Fruit fly (Drosophila melanogaster) whole organism, embryonic: Measurements from ENCODE around the gene Ac3.
A peak's percentile ranks its signal among the peaks of the same experiment; 100 is the strongest.

Experiments used
- Abd-B ChIP-seq: fragments of 200-800 bp; sonication (Bioruptor generic); optimal IDR thresholded peaks from 2 replicates; lab custom pipeline; 2018; ENCODE audit warnings: missing biosample characterization, mild to moderate bottlenecking, missing genetic modification characterization, moderate library complexity
- Antp ChIP-seq: fragments of 200-800 bp; sonication (Bioruptor generic); optimal IDR thresholded peaks from 3 replicates; lab custom pipeline; 2016; ENCODE audit warnings: missing biosample characterization, missing genetic modification characterization
- B-H2 ChIP-seq: fragments of 200-800 bp; sonication (Bioruptor generic); optimal IDR thresholded peaks from 2 replicates; lab custom pipeline; 2018; ENCODE audit warnings: missing biosample characterization, mild to moderate bottlenecking, missing genetic modification characterization
- CG10209 ChIP-seq: fragments of 200-800 bp; sonication (Bioruptor generic); optimal IDR thresholded peaks from 3 replicates; lab custom pipeline; 2017; ENCODE audit warnings: missing biosample characterization, mild to moderate bottlenecking, missing genetic modification characterization, missing genetic modification reagents
- CG12391 ChIP-seq: fragments of 200-800 bp; sonication (Bioruptor generic); optimal IDR thresholded peaks from 3 replicates; lab custom pipeline; 2018; ENCODE audit warnings: missing biosample characterization, mild to moderate bottlenecking, missing genetic modification characterization, moderate library complexity
- CG12744 ChIP-seq: fragments of 200-800 bp; sonication (Bioruptor generic); optimal IDR thresholded peaks from 2 replicates; lab custom pipeline; 2016; ENCODE audit warnings: missing biosample characterization, missing genetic modification characterization
- CG14014 ChIP-seq: fragments of 200-800 bp; sonication (Bioruptor generic); IDR thresholded peaks from 2 replicates; pipeline ENCODE4 v1.3.6; 2022; ENCODE audit warnings: missing biosample characterization, missing genetic modification characterization
- CG14710 ChIP-seq: fragments of 200-800 bp; sonication (Bioruptor generic); optimal IDR thresholded peaks from 3 replicates; lab custom pipeline; 2019; ENCODE audit warnings: missing biosample characterization, mild to moderate bottlenecking, missing genetic modification characterization, moderate library complexity
- CG15073 ChIP-seq: fragments of 200-800 bp; sonication (Bioruptor generic); optimal IDR thresholded peaks from 2 replicates; lab custom pipeline; 2016; ENCODE audit warnings: missing biosample characterization, missing genetic modification characterization
- CG16815 ChIP-seq: fragments of 200-800 bp; sonication (Bioruptor generic); optimal IDR thresholded peaks from 3 replicates; lab custom pipeline; 2017; ENCODE audit warnings: missing biosample characterization, mild to moderate bottlenecking, missing genetic modification characterization
- CG17568 ChIP-seq: fragments of 200-800 bp; sonication (Bioruptor generic); optimal IDR thresholded peaks from 2 replicates; lab custom pipeline; 2018; ENCODE audit warnings: missing biosample characterization, mild to moderate bottlenecking, missing genetic modification characterization, moderate library complexity
- CG17912 ChIP-seq: fragments of 200-800 bp; sonication (Bioruptor generic); optimal IDR thresholded peaks from 2 replicates; lab custom pipeline; 2018; ENCODE audit warnings: missing biosample characterization, mild to moderate bottlenecking, missing genetic modification characterization
- CG30020 ChIP-seq: fragments of 200-800 bp; optimal IDR thresholded peaks from 2 replicates; lab custom pipeline; 2019; ENCODE audit warnings: missing biosample characterization, mild to moderate bottlenecking, missing genetic modification characterization, moderate library complexity
- CG3281 ChIP-seq: fragments of 200-800 bp; sonication (Bioruptor generic); optimal IDR thresholded peaks from 3 replicates; lab custom pipeline; 2017; ENCODE audit warnings: missing biosample characterization, mild to moderate bottlenecking, missing genetic modification characterization
- CG6175 ChIP-seq: fragments of 200-800 bp; sonication (Bioruptor generic); IDR thresholded peaks from 3 replicates; pipeline ENCODE4 v1.3.6; 2022; ENCODE audit warnings: missing biosample characterization, missing genetic modification characterization
- CG7271 ChIP-seq: fragments of 200-800 bp; sonication (Bioruptor generic); optimal IDR thresholded peaks from 2 replicates; lab custom pipeline; 2018; ENCODE audit warnings: missing biosample characterization, mild to moderate bottlenecking, missing genetic modification characterization, moderate library complexity
- CG9817 ChIP-seq: fragments of 200-800 bp; sonication (Bioruptor generic); optimal IDR thresholded peaks from 2 replicates; lab custom pipeline; 2018; ENCODE audit warnings: missing biosample characterization, mild to moderate bottlenecking, missing genetic modification characterization, moderate library complexity
- CG9876 ChIP-seq: fragments of 200-800 bp; sonication (Bioruptor generic); optimal IDR thresholded peaks from 2 replicates; lab custom pipeline; 2016; ENCODE audit warnings: missing biosample characterization, missing genetic modification characterization
- CHES-1-like ChIP-seq: fragments of 200-800 bp; sonication (Bioruptor generic); optimal IDR thresholded peaks from 2 replicates; lab custom pipeline; 2016; ENCODE audit warnings: missing biosample characterization, missing genetic modification characterization
- CrebB ChIP-seq: fragments of 200-800 bp; sonication (Bioruptor generic); optimal IDR thresholded peaks from 3 replicates; lab custom pipeline; 2018; ENCODE audit warnings: missing biosample characterization, mild to moderate bottlenecking, missing genetic modification characterization
- Dek ChIP-seq: fragments of 200-800 bp; sonication (Bioruptor generic); optimal IDR thresholded peaks from 3 replicates; lab custom pipeline; 2019; ENCODE audit warnings: missing biosample characterization, mild to moderate bottlenecking, missing genetic modification characterization, moderate library complexity
- E2f1 ChIP-seq: fragments of 200-800 bp; sonication (Bioruptor generic); IDR thresholded peaks from 2 replicates; pipeline ENCODE4 v1.3.6; 2022; ENCODE audit warnings: missing biosample characterization, missing genetic modification characterization
- Elba2 ChIP-seq: fragments of 200-800 bp; sonication (Bioruptor generic); optimal IDR thresholded peaks from 3 replicates; lab custom pipeline; 2016; ENCODE audit warnings: missing biosample characterization, missing genetic modification characterization
- Fer1 ChIP-seq: fragments of 200-800 bp; sonication (Bioruptor generic); optimal IDR thresholded peaks from 2 replicates; lab custom pipeline; 2017; ENCODE audit warnings: missing biosample characterization, mild to moderate bottlenecking, missing genetic modification characterization
- Hr3 ChIP-seq: fragments of 200-800 bp; sonication (Bioruptor generic); optimal IDR thresholded peaks from 3 replicates; lab custom pipeline; 2016; ENCODE audit warnings: missing biosample characterization, missing genetic modification characterization
- Mes4 ChIP-seq: fragments of 200-800 bp; sonication (Bioruptor generic); optimal IDR thresholded peaks from 2 replicates; lab custom pipeline; 2016; ENCODE audit warnings: missing biosample characterization, missing genetic modification characterization
- Scr ChIP-seq: fragments of 200-800 bp; sonication (Bioruptor generic); IDR thresholded peaks from 2 replicates; pipeline ENCODE4 v1.3.6; 2022; ENCODE audit warnings: missing biosample characterization, missing genetic modification characterization; ENCODE audit not compliant: partially characterized antibody
- Sin3A ChIP-seq: fragments of >200 bp; optimal IDR thresholded peaks from 2 replicates; lab custom pipeline; 2018
- aop ChIP-seq: fragments of 200-800 bp; sonication (Bioruptor generic); IDR thresholded peaks from 2 replicates; pipeline ENCODE4 v1.3.6; 2022; ENCODE audit warnings: missing biosample characterization, missing genetic modification characterization
- ap ChIP-seq: fragments of 200-800 bp; sonication (Bioruptor generic); IDR thresholded peaks from 2 replicates; pipeline ENCODE4 v1.3.6; 2022; ENCODE audit warnings: missing biosample characterization, missing genetic modification characterization
- ato ChIP-seq: fragments of 200-800 bp; sonication (Bioruptor generic); IDR thresholded peaks from 2 replicates; pipeline ENCODE4 v1.3.6; 2022; ENCODE audit warnings: missing biosample characterization, missing genetic modification characterization; ENCODE audit not compliant: partially characterized antibody
- cato ChIP-seq: fragments of 200-800 bp; sonication (Bioruptor generic); optimal IDR thresholded peaks from 2 replicates; lab custom pipeline; 2016; ENCODE audit warnings: missing biosample characterization, missing genetic modification characterization, borderline replicate concordance
- crc ChIP-seq: fragments of 200-800 bp; sonication (Bioruptor generic); optimal IDR thresholded peaks from 2 replicates; lab custom pipeline; 2016; ENCODE audit warnings: missing biosample characterization, missing genetic modification characterization
- dan ChIP-seq: fragments of 200-800 bp; sonication (Bioruptor generic); IDR thresholded peaks from 2 replicates; pipeline ENCODE4 v1.3.6; 2022; ENCODE audit warnings: missing biosample characterization, missing genetic modification characterization
- dati ChIP-seq: fragments of 200-800 bp; sonication (Bioruptor generic); IDR thresholded peaks from 2 replicates; pipeline ENCODE4 v1.3.6; 2022; ENCODE audit warnings: missing biosample characterization, missing genetic modification characterization
- dimm ChIP-seq: fragments of 200-800 bp; sonication (Bioruptor generic); IDR thresholded peaks from 2 replicates; pipeline ENCODE4 v1.3.6; 2022; ENCODE audit warnings: missing biosample characterization, missing genetic modification characterization
- fu2 ChIP-seq: fragments of 200-800 bp; sonication (Bioruptor generic); optimal IDR thresholded peaks from 2 replicates; lab custom pipeline; 2016; ENCODE audit warnings: missing biosample characterization, missing genetic modification characterization
- inv ChIP-seq: fragments of 200-800 bp; sonication (Bioruptor generic); IDR thresholded peaks from 2 replicates; pipeline ENCODE4 v1.3.6; 2022; ENCODE audit warnings: missing biosample characterization, missing genetic modification characterization; ENCODE audit not compliant: partially characterized antibody
- lbe ChIP-seq: fragments of 200-800 bp; sonication (Bioruptor generic); optimal IDR thresholded peaks from 2 replicates; lab custom pipeline; 2016; ENCODE audit warnings: missing biosample characterization, mild to moderate bottlenecking, missing genetic modification characterization
- mld ChIP-seq: fragments of 200-800 bp; sonication (Bioruptor generic); IDR thresholded peaks from 3 replicates; pipeline ENCODE4 v1.3.6; 2022; ENCODE audit warnings: missing biosample characterization, missing genetic modification characterization; ENCODE audit not compliant: partially characterized antibody
- odd ChIP-seq: fragments of 200-800 bp; sonication (Bioruptor generic); optimal IDR thresholded peaks from 2 replicates; lab custom pipeline; 2017; ENCODE audit warnings: missing biosample characterization, mild to moderate bottlenecking, missing genetic modification characterization
- onecut ChIP-seq: fragments of 200-800 bp; sonication (Bioruptor generic); IDR thresholded peaks from 2 replicates; pipeline ENCODE4 v1.3.6; 2022; ENCODE audit warnings: missing biosample characterization, missing genetic modification characterization
- repo ChIP-seq: fragments of 200-800 bp; sonication (Bioruptor generic); optimal IDR thresholded peaks from 2 replicates; lab custom pipeline; 2016; ENCODE audit warnings: missing biosample characterization, missing genetic modification characterization
- seq ChIP-seq: fragments of 200-800 bp; sonication (Bioruptor generic); IDR thresholded peaks from 2 replicates; pipeline ENCODE4 v1.3.6; 2022; ENCODE audit warnings: missing biosample characterization, missing genetic modification characterization
- stwl ChIP-seq: fragments of 200-800 bp; sonication (Bioruptor generic); optimal IDR thresholded peaks from 3 replicates; lab custom pipeline; 2018; ENCODE audit warnings: missing biosample characterization, mild to moderate bottlenecking, missing genetic modification characterization, moderate library complexity
- tio ChIP-seq: fragments of 200-800 bp; sonication (Bioruptor generic); optimal IDR thresholded peaks from 2 replicates; lab custom pipeline; 2017; ENCODE audit warnings: missing biosample characterization, missing genetic modification characterization, inconsistent platforms
- ttk ChIP-seq: fragments of 200-800 bp; sonication (Bioruptor generic); IDR thresholded peaks from 2 replicates; pipeline ENCODE4 v2.1.2; 2022; ENCODE audit warnings: missing biosample characterization, missing genetic modification characterization
- unc-4 ChIP-seq: fragments of 200-800 bp; sonication (Bioruptor generic); IDR thresholded peaks from 2 replicates; pipeline ENCODE4 v1.3.6; 2022; ENCODE audit warnings: missing biosample characterization, missing genetic modification characterization; ENCODE audit not compliant: partially characterized antibody
- yki ChIP-seq: fragments of >200 bp; optimal IDR thresholded peaks from 3 replicates; lab custom pipeline; 2018

Ac3 gene

DNA sequence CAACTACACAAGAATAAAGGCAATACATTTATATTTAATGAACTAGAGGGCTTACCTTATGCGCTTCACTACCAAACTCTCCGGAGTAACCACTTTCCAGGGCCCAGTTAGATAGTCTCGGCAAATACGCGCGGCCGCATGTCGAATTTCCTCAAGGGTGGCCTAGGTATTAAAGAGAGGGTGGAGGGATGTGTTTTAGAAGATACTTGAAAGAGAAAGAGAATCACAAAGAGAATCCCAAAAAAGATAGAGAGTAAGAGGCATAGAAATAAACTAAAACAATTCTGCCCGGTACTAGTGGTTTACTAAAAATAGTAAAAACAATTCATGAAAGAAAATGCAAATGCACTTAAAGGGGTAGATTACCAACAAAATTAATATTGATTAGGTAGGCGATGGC is 14.4 kb upstream of the Ac3 start (continued):
- no peak for TF ChIP-seq dimm
- TF ChIP-seq stwl (tag; lab: Kevin White, UChicago): no peak
- no peak for TF ChIP-seq tio (GFP tag; lab: Kevin White, UChicago)
- peak; percentile 64 for TF ChIP-seq Elba2 (GFP tag; lab: Kevin White, UChicago)
- TF ChIP-seq Mes4 (GFP tag; lab: Kevin White, UChicago): no peak

DNA sequence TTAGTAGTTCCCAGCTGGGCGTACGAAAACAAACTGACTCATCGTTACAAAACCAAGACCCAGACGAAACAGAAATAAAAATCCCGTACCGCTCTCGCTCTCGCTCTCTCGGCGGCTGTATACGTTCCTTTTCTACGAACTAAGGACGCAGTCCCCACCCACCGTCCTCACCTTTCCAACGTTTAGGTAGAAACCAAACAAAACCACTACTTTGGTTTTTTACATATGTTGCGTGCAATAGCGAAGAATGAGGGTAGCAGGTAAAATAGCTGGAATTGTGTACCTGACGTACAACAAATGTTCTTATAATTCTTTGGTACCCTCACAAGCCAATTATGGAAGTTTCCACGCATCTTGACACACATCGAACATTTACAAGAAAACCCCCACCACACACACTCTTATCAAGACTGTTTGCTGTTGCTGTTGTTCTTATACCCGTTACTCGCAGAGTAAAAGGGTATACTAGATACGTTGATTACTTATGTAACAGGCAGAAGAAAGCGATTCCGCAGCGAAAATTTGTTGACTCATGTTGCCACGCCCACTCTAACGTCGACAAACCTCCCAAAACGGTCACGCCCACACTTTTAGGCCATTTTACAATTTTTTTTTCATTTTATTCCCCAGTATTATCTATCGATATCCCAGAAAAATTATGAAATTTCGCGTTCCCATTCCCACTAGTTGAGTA is 13.5 kb upstream of the Ac3 start:
- TF ChIP-seq repo (GFP tag; lab: Kevin White, UChicago) (peak; percentile 4), inv (GFP tag; lab: Robert Waterston, UW) (no peak), ap (no peak), crc (no peak), CG17568 (GFP tag; lab: Kevin White, UChicago) (no peak), Antp (no peak), unc-4 (no peak), Scr (GFP tag; lab: Robert Waterston, UW) (no peak), CG12744 (no peak), onecut (GFP tag; lab: Robert Waterston, UW) (no peak), cato (no peak), Abd-B (GFP tag; lab: Kevin White, UChicago) (no peak), CG14014 (GFP tag; lab: Robert Waterston, UW) (no peak), CG9876 (GFP tag; lab: Kevin White, UChicago) (no peak), CG16815 (peak; percentile 18), Hr3 (GFP tag; lab: Kevin White, UChicago) (no peak), lbe (no peak), CrebB (peak; percentile 42), Fer1 (GFP tag; lab: Kevin White, UChicago) (peak; percentile 12), seq (no peak; the same call in none of the 2 replicates), CG7271 (tag; lab: Kevin White, UChicago) (no peak), ttk (GFP tag; lab: Robert Waterston, UW) (no peak), mld (GFP tag; lab: Robert Waterston, UW) (no peak), E2f1 (GFP tag; lab: Robert Waterston, UW) (0 out of 2 replicates have a peak, but pooled peaks have one; percentile 13), CG3281 (GFP tag; lab: Kevin White, UChicago) (peak; percentile 14), CG17912 (GFP tag; lab: Kevin White, UChicago) (no peak), yki (lab: Kevin White, UChicago) (no peak), Dek (no peak), CG6175 (GFP tag; lab: Robert Waterston, UW) (no peak), CHES-1-like (GFP tag; lab: Kevin White, UChicago) (peak; percentile 38), Sin3A (lab: Kevin White, UChicago) (no peak), fu2 (GFP tag; lab: Kevin White, UChicago) (no peak), CG12391 (tag; lab: Kevin White, UChicago) (peak; percentile 9), CG14710 (peak; percentile 42), dan (GFP tag; lab: Robert Waterston, UW) (no peak), CG9817 (no peak), odd (GFP tag; lab: Kevin White, UChicago) (peak; percentile 1), B-H2 (GFP tag; lab: Kevin White, UChicago) (no peak), ato (no peak), aop (GFP tag; lab: Robert Waterston, UW) (no peak), CG15073 (GFP tag; lab: Kevin White, UChicago) (no peak), dati (GFP tag; lab: Robert Waterston, UW) (no peak), CG10209 (GFP tag; lab: Kevin White, UChicago) (peak; percentile 23), CG30020 (no peak)
